Worm (Caenorhabditis elegans) whole organism, L1 larva: Measurements from ENCODE around the gene srh-83.

Experiments used
- C34B4.2 ChIP-seq: sonication (generic microtip); optimal IDR thresholded peaks from 2 replicates; lab custom pipeline; 2017; ENCODE audit warnings: mild to moderate bottlenecking, missing genetic modification characterization, missing compliant biosample characterization
- alr-1 ChIP-seq: fragments of 200-800 bp; sonication (Bioruptor generic); optimal IDR thresholded peaks from 2 replicates; lab custom pipeline; 2018; ENCODE audit warnings: borderline replicate concordance, mild to moderate bottlenecking, missing genetic modification characterization, missing compliant biosample characterization
- ceh-63 ChIP-seq: fragments of 200-800 bp; sonication (Bioruptor generic); optimal IDR thresholded peaks from 2 replicates; lab custom pipeline; 2018; ENCODE audit warnings: mild to moderate bottlenecking, missing genetic modification characterization, missing compliant biosample characterization
- ceh-8 ChIP-seq: fragments of 200-800 bp; sonication (Bioruptor generic); optimal IDR thresholded peaks from 2 replicates; lab custom pipeline; 2018; ENCODE audit warnings: mild to moderate bottlenecking, missing genetic modification characterization, moderate library complexity, missing compliant biosample characterization
- ceh-88 ChIP-seq: fragments of 200-800 bp; sonication (Bioruptor generic); IDR thresholded peaks from 2 replicates; pipeline ENCODE4 v1.3.6; 2022; ENCODE audit warnings: missing genetic modification characterization, missing compliant biosample characterization
- ceh-90 ChIP-seq: sonication (generic microtip); optimal IDR thresholded peaks from 2 replicates; lab custom pipeline; 2016; ENCODE audit warnings: missing genetic modification characterization, missing compliant biosample characterization
- dsc-1 ChIP-seq: sonication (generic microtip); optimal IDR thresholded peaks from 2 replicates; lab custom pipeline; 2016; ENCODE audit warnings: mild to moderate bottlenecking, missing genetic modification characterization, missing compliant biosample characterization
- efl-1 ChIP-seq, 4 experiments: fragments of 150-350 bp; optimal IDR thresholded peaks in 3 of 4; peaks in 1 of 4; 1 replicate in 1 of 4; 2 replicates in 3 of 4; lab custom pipeline; 2014; ENCODE audit warnings: missing biosample characterization in 2 of 4, missing genetic modification characterization in 2 of 4, missing genetic modification reagents in 2 of 4
- efl-3 ChIP-seq: fragments of 200-800 bp; sonication (Bioruptor generic); optimal IDR thresholded peaks from 2 replicates; lab custom pipeline; 2018; ENCODE audit warnings: mild to moderate bottlenecking, missing genetic modification characterization, missing compliant biosample characterization
- egl-27 ChIP-seq, 2 experiments: fragments of 150-350 bp in 1 of 2; sonication (generic microtip); optimal IDR thresholded peaks; 3 replicates each; lab custom pipeline; 2017 to 2018; ENCODE audit warnings: missing biosample characterization in 2 of 2, missing genetic modification characterization in 2 of 2, missing genetic modification reagents in 2 of 2
- grh-1 ChIP-seq: fragments of 200-800 bp; sonication (Bioruptor generic); IDR thresholded peaks from 2 replicates; pipeline ENCODE4 v1.3.6; 2022; ENCODE audit warnings: missing genetic modification reagents, missing genetic modification characterization, missing compliant biosample characterization
- hlh-17 ChIP-seq: fragments of 200-800 bp; sonication (Bioruptor generic); optimal IDR thresholded peaks from 2 replicates; lab custom pipeline; 2018; ENCODE audit warnings: missing genetic modification characterization, mild to moderate bottlenecking, missing compliant biosample characterization, moderate library complexity, borderline replicate concordance
- hlh-4 ChIP-seq: sonication (generic microtip); optimal IDR thresholded peaks from 2 replicates; lab custom pipeline; 2016; ENCODE audit warnings: mild to moderate bottlenecking, missing genetic modification characterization, missing compliant biosample characterization
- hpl-2 ChIP-seq: fragments of 150-350 bp; optimal IDR thresholded peaks from 2 replicates; lab custom pipeline; 2014; ENCODE audit warnings: missing biosample characterization, missing genetic modification reagents, missing genetic modification characterization
- isw-1 ChIP-seq: fragments of 200-800 bp; sonication (Bioruptor generic); IDR thresholded peaks from 2 replicates; pipeline ENCODE4 v1.3.6; 2022; ENCODE audit warnings: missing genetic modification characterization, missing compliant biosample characterization
- lin-14 ChIP-seq: fragments of 200-800 bp; sonication (Bioruptor generic); optimal IDR thresholded peaks from 2 replicates; lab custom pipeline; 2018; ENCODE audit warnings: mild to moderate bottlenecking, missing genetic modification characterization, moderate library complexity, missing compliant biosample characterization
- lin-15B ChIP-seq: fragments of 150-350 bp; sonication (generic microtip); optimal IDR thresholded peaks from 3 replicates; lab custom pipeline; 2014; ENCODE audit warnings: missing biosample characterization, missing genetic modification characterization
- lin-35 ChIP-seq, 2 experiments: fragments of 150-350 bp; optimal IDR thresholded peaks; 2 replicates each; lab custom pipeline; 2014; ENCODE audit warnings: missing biosample characterization in 2 of 2, missing genetic modification characterization in 2 of 2, missing genetic modification reagents in 2 of 2
- mab-9 ChIP-seq: fragments of 200-800 bp; sonication (Bioruptor generic); IDR thresholded peaks from 2 replicates; pipeline ENCODE4 v1.3.6; 2022; ENCODE audit warnings: missing genetic modification reagents, missing genetic modification characterization, missing compliant biosample characterization
- mdl-1 ChIP-seq, 2 experiments: fragments of 150-350 bp; optimal IDR thresholded peaks; 2 replicates each; lab custom pipeline; 2014 to 2017; ENCODE audit warnings: missing biosample characterization in 2 of 2, missing genetic modification characterization in 2 of 2, inconsistent platforms in 1 of 2
- nhr-11 ChIP-seq: fragments of 150-350 bp; optimal IDR thresholded peaks from 2 replicates; lab custom pipeline; 2014; ENCODE audit warnings: missing biosample characterization, missing genetic modification characterization
- nhr-12 ChIP-seq: sonication (generic microtip); optimal IDR thresholded peaks from 2 replicates; lab custom pipeline; 2017; ENCODE audit warnings: missing biosample characterization, missing genetic modification characterization
- nhr-20 ChIP-seq: sonication (generic microtip); optimal IDR thresholded peaks from 2 replicates; lab custom pipeline; 2016; ENCODE audit warnings: mild to moderate bottlenecking, missing genetic modification characterization, missing compliant biosample characterization
- nhr-28 ChIP-seq: fragments of 150-350 bp; optimal IDR thresholded peaks from 2 replicates; lab custom pipeline; 2014; ENCODE audit warnings: missing biosample characterization, missing genetic modification characterization
- nhr-47 ChIP-seq: sonication (generic microtip); optimal IDR thresholded peaks from 2 replicates; lab custom pipeline; 2016; ENCODE audit warnings: mild to moderate bottlenecking, missing genetic modification characterization, moderate library complexity, missing compliant biosample characterization
- nhr-71 ChIP-seq: sonication (generic microtip); optimal IDR thresholded peaks from 2 replicates; lab custom pipeline; 2016; ENCODE audit warnings: mild to moderate bottlenecking, missing genetic modification characterization, moderate library complexity, missing compliant biosample characterization
- nhr-76 ChIP-seq: sonication (generic microtip); optimal IDR thresholded peaks from 2 replicates; lab custom pipeline; 2017; ENCODE audit warnings: missing biosample characterization, missing genetic modification characterization
- nhr-84 ChIP-seq: sonication (generic microtip); optimal IDR thresholded peaks from 2 replicates; lab custom pipeline; 2017; ENCODE audit warnings: missing biosample characterization, missing genetic modification characterization
- pqm-1 ChIP-seq: sonication (generic microtip); optimal IDR thresholded peaks from 3 replicates; lab custom pipeline; 2017; ENCODE audit warnings: missing biosample characterization, missing genetic modification characterization
- rnt-1 ChIP-seq: sonication (generic microtip); optimal IDR thresholded peaks from 2 replicates; lab custom pipeline; 2016; ENCODE audit warnings: mild to moderate bottlenecking, missing genetic modification characterization, moderate library complexity, missing compliant biosample characterization
- snpc-4 ChIP-seq: fragments of 150-350 bp; optimal IDR thresholded peaks from 2 replicates; lab custom pipeline; 2014; ENCODE audit warnings: missing biosample characterization, missing genetic modification characterization
- snu-23 ChIP-seq: sonication (generic microtip); optimal IDR thresholded peaks from 2 replicates; lab custom pipeline; 2016; ENCODE audit warnings: missing genetic modification characterization, missing compliant biosample characterization
- sptf-1 ChIP-seq: fragments of 150-350 bp; optimal IDR thresholded peaks from 2 replicates; lab custom pipeline; 2014; ENCODE audit warnings: missing biosample characterization, missing genetic modification characterization
- swsn-7 ChIP-seq: sonication (generic microtip); optimal IDR thresholded peaks from 2 replicates; lab custom pipeline; 2016; ENCODE audit warnings: missing genetic modification characterization, missing compliant biosample characterization
- tbx-2 ChIP-seq: sonication (generic microtip); optimal IDR thresholded peaks from 2 replicates; lab custom pipeline; 2016; ENCODE audit warnings: missing genetic modification characterization, missing compliant biosample characterization
- tlp-1 ChIP-seq: fragments of 150-350 bp; optimal IDR thresholded peaks from 2 replicates; lab custom pipeline; 2014; ENCODE audit warnings: missing biosample characterization, missing genetic modification characterization
- unc-30 ChIP-seq: sonication (generic microtip); optimal IDR thresholded peaks from 2 replicates; lab custom pipeline; 2017; ENCODE audit warnings: missing biosample characterization, missing genetic modification characterization
- unc-62 ChIP-seq: fragments of 150-350 bp; optimal IDR thresholded peaks from 2 replicates; lab custom pipeline; 2014; ENCODE audit warnings: missing biosample characterization, missing genetic modification reagents, missing genetic modification characterization
- unc-98 ChIP-seq: fragments of 200-800 bp; sonication (Bioruptor generic); IDR thresholded peaks from 2 replicates; pipeline ENCODE4 v1.3.6; 2022; ENCODE audit warnings: missing genetic modification characterization, missing compliant biosample characterization
- xbp-1 ChIP-seq: sonication (generic microtip); optimal IDR thresholded peaks from 2 replicates; lab custom pipeline; 2016; ENCODE audit warnings: missing genetic modification characterization, missing compliant biosample characterization
- zag-1 ChIP-seq: fragments of 150-350 bp; optimal IDR thresholded peaks from 2 replicates; lab custom pipeline; 2014; ENCODE audit warnings: missing biosample characterization, missing genetic modification characterization
- zip-4 ChIP-seq: fragments of 200-800 bp; sonication (Bioruptor generic); optimal IDR thresholded peaks from 2 replicates; lab custom pipeline; 2018; ENCODE audit warnings: mild to moderate bottlenecking, missing genetic modification characterization, moderate library complexity, missing compliant biosample characterization
- ztf-4 ChIP-seq: fragments of 150-350 bp; optimal IDR thresholded peaks from 2 replicates; lab custom pipeline; 2014; ENCODE audit warnings: missing biosample characterization, missing genetic modification characterization

Gene srh-83

ce11 chrV:7187295-7187694 lies 23.0 kb downstream of the srh-83 start:
- TF ChIP-seq pqm-1 (tag; lab: Kevin White, UChicago) (no peak), unc-98 (GFP tag; lab: Robert Waterston, UW) (no peak)

ce11 chrV:7193562-7193961 lies 29.3 kb downstream of the srh-83 start, which contains the start of gene F09G2.8:
Gene F09G2.8, minus strand, starts transcription at chrV:7193662.
- no peak for TF ChIP-seq ceh-88 (GFP tag; lab: Robert Waterston, UW)

ce11 chrV:7194818-7195217 lies 30.5 kb downstream of the srh-83 start:
- TF ChIP-seq nhr-28 (no peak), swsn-7 (no peak), alr-1 (no peak), efl-3 (GFP tag; lab: Kevin White, UChicago) (no peak), lin-35 (GFP tag; optimal IDR thresholded peaks at IDR 0.05; lab: Kevin White, UChicago) (no peak), hlh-17 (GFP tag; lab: Kevin White, UChicago) (no peak), isw-1 (GFP tag; lab: Robert Waterston, UW) (no peak), lin-15B (no peak), sptf-1 (tag; lab: Kevin White, UChicago) (no peak)

- TF ChIP-seq nhr-28 (no peak), nhr-11 (no peak), nhr-84 (tag; lab: Kevin White, UChicago) (no peak), alr-1 (no peak), C34B4.2 (tag; lab: Kevin White, UChicago) (no peak), snu-23 (GFP tag; lab: Kevin White, UChicago) (no peak), ceh-90 (tag; lab: Kevin White, UChicago) (no peak), hlh-17 (GFP tag; lab: Kevin White, UChicago) (no peak), egl-27 (tag; optimal IDR thresholded peaks at IDR 0.05; lab: Kevin White, UChicago) (no peak), nhr-76 (tag; lab: Kevin White, UChicago) (no peak), efl-3 (GFP tag; lab: Kevin White, UChicago) (no peak), mdl-1 (tag; optimal IDR thresholded peaks at IDR 0.05; lab: Kevin White, UChicago) (no peak), grh-1 (no peak), xbp-1 (no peak), lin-15B (no peak), zag-1 (tag; lab: Kevin White, UChicago) (no peak), tbx-2 (tag; lab: Kevin White, UChicago) (no peak), sptf-1 (tag; lab: Kevin White, UChicago) (no peak), unc-62 (GFP tag; lab: Kevin White, UChicago) (no peak)
These were observed 31.7 kb downstream of the srh-83 start, which contains the start of gene attf-2 for ce11 chrV:7196037-7196436. Gene attf-2, minus strand, starts transcription at chrV:7196137.

ce11 chrV:7196498-7196966 lies 32.2 kb downstream of the srh-83 start, which contains the start of gene F09G2.2:
Gene F09G2.2, plus strand, starts transcription at chrV:7196916.
- TF ChIP-seq snpc-4 (peak; percentile 62), dsc-1 (peak; percentile 82), nhr-84 (tag; lab: Kevin White, UChicago) (no peak), unc-62 (GFP tag; lab: Kevin White, UChicago) (no peak), tlp-1 (no peak), sptf-1 (tag; lab: Kevin White, UChicago) (no peak), zip-4 (GFP tag; lab: Kevin White, UChicago) (peak; percentile 73), nhr-20 (tag; lab: Kevin White, UChicago) (peak; percentile 94), nhr-71 (tag; lab: Kevin White, UChicago) (peak; percentile 95), hpl-2 (GFP tag; lab: Kevin White, UChicago) (peak; percentile 52), nhr-76 (tag; lab: Kevin White, UChicago) (no peak), ceh-8 (GFP tag; lab: Kevin White, UChicago) (peak; percentile 72), ztf-4 (peak; percentile 69), alr-1 (no peak), ceh-63 (GFP tag; lab: Kevin White, UChicago) (no peak), lin-15B (peak; percentile 93), lin-14 (GFP tag; lab: Kevin White, UChicago) (peak; percentile 91), zag-1 (tag; lab: Kevin White, UChicago) (no peak), mab-9 (GFP tag; lab: Robert Waterston, UW) (peak; percentile 60), nhr-47 (tag; lab: Kevin White, UChicago) (peak; percentile 91), lin-35 (GFP tag; optimal IDR thresholded peaks at IDR 0.05; lab: Kevin White, UChicago) (peak; percentile 96 to 97), hlh-4 (tag; lab: Kevin White, UChicago) (no peak), rnt-1 (tag; lab: Kevin White, UChicago) (peak; percentile 92), nhr-12 (tag; lab: Kevin White, UChicago) (no peak), efl-1 (optimal IDR thresholded peaks at IDR 0.05; lab: Kevin White, UChicago) (peak; percentile 91), efl-1 (GFP tag; optimal IDR thresholded peaks at IDR 0.05 in 1 of 2; lab: Kevin White, UChicago) (peak; percentile 89 to 99), unc-30 (tag; lab: Kevin White, UChicago) (no peak)
